Worm (Caenorhabditis elegans) whole organism, L4/young adult: Measurements from ENCODE around the gene srr-8.

ENCODE experiments used
- W03F9.2 ChIP-seq: fragments of 150-350 bp; optimal IDR thresholded peaks from 2 replicates; lab custom pipeline; 2014; ENCODE audit warnings: missing biosample characterization, missing genetic modification characterization
- dao-5 ChIP-seq: sonication (generic microtip); optimal IDR thresholded peaks from 2 replicates; lab custom pipeline; 2016; ENCODE audit warnings: missing genotype, missing genetic modification characterization, moderate library complexity, missing compliant biosample characterization
- him-1 ChIP-seq: sonication (generic microtip); optimal IDR thresholded peaks from 2 replicates; lab custom pipeline; 2016; ENCODE audit warnings: missing genotype, missing genetic modification reagents, missing genetic modification characterization, missing compliant biosample characterization

DNA sequence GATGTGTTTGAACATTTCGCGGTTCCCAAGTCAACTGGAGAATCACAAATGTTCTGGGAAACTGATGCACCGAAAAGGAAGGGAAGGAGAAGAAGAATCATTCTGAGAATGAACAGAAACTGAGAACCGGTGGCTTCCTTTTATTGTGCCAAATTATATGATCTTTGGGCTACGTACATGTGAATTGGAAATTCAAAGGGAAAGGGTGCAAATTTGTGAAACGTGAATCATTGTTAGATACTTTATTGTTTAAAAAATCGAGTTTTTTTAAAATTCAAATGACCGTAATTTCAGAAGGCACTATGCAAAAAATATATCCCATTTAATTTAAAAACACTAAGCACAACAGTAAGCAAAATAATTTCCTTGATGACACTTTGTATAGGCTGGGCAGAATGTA lies 33.6 kb downstream of the srr-8 start, which contains the start of gene K11D12.6:
- no peak for TF ChIP-seq him-1 (tag; lab: Kevin White, UChicago)
- no peak for TF ChIP-seq W03F9.2 (tag; lab: Kevin White, UChicago)
- no peak for TF ChIP-seq dao-5 (tag; lab: Kevin White, UChicago)
